Worm (Caenorhabditis elegans) whole organism, late embryonic: ENCODE measurements around the gene Y69A2AR.16.

Source experiments
- ama-1 ChIP-seq: fragments of 150-350 bp; optimal IDR thresholded peaks from 2 replicates; lab custom pipeline; 2014
- elt-2 ChIP-seq: sonication (generic microtip); optimal IDR thresholded peaks from 2 replicates; lab custom pipeline; 2016; ENCODE audit warnings: missing genetic modification reagents, missing genetic modification characterization, missing compliant biosample characterization
- fkh-10 ChIP-seq: fragments of 150-350 bp; optimal IDR thresholded peaks from 2 replicates; lab custom pipeline; 2014; ENCODE audit warnings: missing biosample characterization, missing genetic modification reagents, missing genetic modification characterization
- hlh-6 ChIP-seq: sonication (generic microtip); optimal IDR thresholded peaks from 2 replicates; lab custom pipeline; 2016; ENCODE audit warnings: missing genotype, missing genetic modification characterization, missing compliant biosample characterization
- lin-11 ChIP-seq: fragments of 200-800 bp; sonication (Bioruptor generic); optimal IDR thresholded peaks from 2 replicates; lab custom pipeline; 2018; ENCODE audit warnings: mild to moderate bottlenecking, missing genetic modification characterization, missing compliant biosample characterization
- pat-9 ChIP-seq: fragments of 200-800 bp; sonication (Bioruptor generic); optimal IDR thresholded peaks from 2 replicates; lab custom pipeline; 2018; ENCODE audit warnings: mild to moderate bottlenecking, missing genetic modification characterization, moderate library complexity, missing compliant biosample characterization
- pha-4 ChIP-seq: fragments of 150-350 bp; optimal IDR thresholded peaks from 2 replicates; lab custom pipeline; 2018; ENCODE audit warnings: missing biosample characterization, missing genetic modification reagents, missing genetic modification characterization
- pros-1 ChIP-seq: fragments of 150-350 bp; optimal IDR thresholded peaks from 2 replicates; lab custom pipeline; 2014; ENCODE audit warnings: missing biosample characterization, missing genetic modification reagents, missing genetic modification characterization
- sox-2 ChIP-seq: fragments of 200-800 bp; sonication (Bioruptor generic); IDR thresholded peaks from 2 replicates; pipeline ENCODE4 v1.3.6; 2022; ENCODE audit warnings: missing genetic modification reagents, missing genetic modification characterization, missing compliant biosample characterization
- unc-42 ChIP-seq: sonication (generic microtip); optimal IDR thresholded peaks from 2 replicates; lab custom pipeline; 2016; ENCODE audit warnings: missing genotype, missing genetic modification characterization, missing compliant biosample characterization

DNA sequence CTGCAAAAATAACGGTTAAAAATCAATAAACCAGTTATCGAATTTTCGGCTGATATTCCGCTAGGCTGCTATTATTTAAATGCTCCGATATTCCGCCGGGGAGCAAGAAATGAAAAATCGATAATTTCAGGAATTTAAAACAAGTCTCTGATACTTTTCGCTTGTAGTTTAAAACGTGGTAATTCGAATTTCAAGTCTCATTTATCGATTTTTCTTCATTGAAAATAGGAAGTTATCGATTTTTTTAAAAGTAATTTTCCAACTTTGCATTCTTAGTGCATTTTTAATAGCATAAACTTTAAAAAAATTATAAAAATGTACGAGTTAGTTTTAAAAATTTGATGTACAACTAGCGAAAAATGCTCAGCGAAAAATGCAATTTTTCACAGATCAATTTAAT is 54.7 kb downstream of the Y69A2AR.16 start:
- TF ChIP-seq fkh-10 (GFP tag; lab: Kevin White, UChicago) (no peak), elt-2 (tag; lab: Kevin White, UChicago) (no peak), pat-9 (tag; lab: Kevin White, UChicago) (no peak), hlh-6 (tag; lab: Kevin White, UChicago) (no peak), ama-1 (lab: Kevin White, UChicago) (no peak), unc-42 (no peak), pha-4 (tag; lab: Kevin White, UChicago) (no peak), pros-1 (tag; lab: Kevin White, UChicago) (no peak), sox-2 (GFP tag; lab: Robert Waterston, UW) (no peak), lin-11 (no peak)
